Fruit fly (Drosophila melanogaster): ENCODE data around the gene CG5897.

- no peak for TF ChIP-seq CTCF (optimal IDR thresholded peaks at IDR 0.05)
- no peak for TF ChIP-seq CG8478 (optimal IDR thresholded peaks at IDR 0.05)
Measured at dm6 chr3L:11862266-11862665, 26.5 kb downstream of the CG5897 start.
